Worm (Caenorhabditis elegans) whole organism, midembryonic: ENCODE data around the gene str-115.

Experiments used
- T22C8.4 ChIP-seq: fragments of 200-800 bp; sonication (Bioruptor generic); IDR thresholded peaks from 2 replicates; pipeline ENCODE4 v1.3.6; 2022; ENCODE audit warnings: missing genetic modification characterization, missing compliant biosample characterization
- cog-1 ChIP-seq: sonication (generic microtip); optimal IDR thresholded peaks from 2 replicates; lab custom pipeline; 2016; ENCODE audit warnings: missing genetic modification characterization, missing compliant biosample characterization
- flt-1 ChIP-seq: fragments of 200-800 bp; sonication (Bioruptor generic); IDR thresholded peaks from 2 replicates; pipeline ENCODE4 v1.3.6; 2022; ENCODE audit warnings: missing genetic modification characterization, missing compliant biosample characterization
- klf-2 ChIP-seq: fragments of 200-800 bp; sonication (Bioruptor generic); conservative IDR thresholded peaks from 2 replicates; pipeline ENCODE4 v1.3.6; 2022; ENCODE audit warnings: missing genetic modification reagents, missing genetic modification characterization, missing compliant biosample characterization
- med-1 ChIP-seq: sonication (generic microtip); optimal IDR thresholded peaks from 2 replicates; lab custom pipeline; 2017; ENCODE audit warnings: missing genetic modification characterization, mild to moderate bottlenecking, missing compliant biosample characterization, antibody characterized with exemption, missing genetic modification reagents; ENCODE audit not compliant: insufficient read depth
- ref-1 ChIP-seq: fragments of 200-800 bp; sonication (Bioruptor generic); conservative IDR thresholded peaks from 2 replicates; pipeline ENCODE4 v1.3.6; 2022; ENCODE audit warnings: missing genetic modification reagents, missing genetic modification characterization, missing compliant biosample characterization
- tab-1 ChIP-seq: fragments of 200-800 bp; sonication (Bioruptor generic); IDR thresholded peaks from 2 replicates; pipeline ENCODE4 v1.3.6; 2022; ENCODE audit warnings: missing genetic modification characterization, missing compliant biosample characterization
- ztf-23 ChIP-seq: fragments of 200-800 bp; sonication (Bioruptor generic); IDR thresholded peaks from 2 replicates; pipeline ENCODE4 v1.3.6; 2022; ENCODE audit warnings: missing genetic modification reagents, missing genetic modification characterization, missing compliant biosample characterization
- ztf-29 ChIP-seq: fragments of 200-800 bp; sonication (Bioruptor generic); IDR thresholded peaks from 2 replicates; pipeline ENCODE4 v1.3.6; 2022; ENCODE audit warnings: missing genetic modification reagents, missing genetic modification characterization, missing compliant biosample characterization

The str-115 gene

ce11 chrV:11244539-11244938, 24.4 kb upstream of the str-115 start, which contains the start of gene mxl-1:
mxl-1 (plus strand) TSS chrV:11244839.
- TF ChIP-seq tab-1 = no peak
- TF ChIP-seq cog-1 (tag; lab: Kevin White, UChicago) = no peak
- TF ChIP-seq ztf-29 (GFP tag; lab: Robert Waterston, UW) = no peak
- TF ChIP-seq klf-2 (GFP tag; lab: Robert Waterston, UW) = no peak
- no peak for TF ChIP-seq ref-1 (GFP tag; lab: Robert Waterston, UW)
- TF ChIP-seq flt-1 (GFP tag; lab: Robert Waterston, UW) = no peak
- TF ChIP-seq ztf-23 (GFP tag; lab: Robert Waterston, UW) = no peak
- TF ChIP-seq T22C8.4 (GFP tag; lab: Robert Waterston, UW) = no peak
- TF ChIP-seq med-1 (GFP tag; lab: Kevin White, UChicago) = no peak

ce11 chrV:11245029-11245428, 23.9 kb upstream of the str-115 start:
- no peak for TF ChIP-seq klf-2 (GFP tag; lab: Robert Waterston, UW)
- no peak for TF ChIP-seq tab-1
- no peak for TF ChIP-seq ztf-23 (GFP tag; lab: Robert Waterston, UW)
- TF ChIP-seq ztf-29 (GFP tag; lab: Robert Waterston, UW) = no peak
- no peak for TF ChIP-seq T22C8.4 (GFP tag; lab: Robert Waterston, UW)
- TF ChIP-seq cog-1 (tag; lab: Kevin White, UChicago) = no peak
- TF ChIP-seq ref-1 (GFP tag; lab: Robert Waterston, UW) = no peak
- TF ChIP-seq flt-1 (GFP tag; lab: Robert Waterston, UW) = no peak
- TF ChIP-seq med-1 (GFP tag; lab: Kevin White, UChicago) = no peak

ce11 chrV:11247846-11248245, 21.0 kb upstream of the str-115 start, which contains the start of gene mam-4:
mam-4 (plus strand) TSS chrV:11248146.
- TF ChIP-seq T22C8.4 (GFP tag; lab: Robert Waterston, UW) (no peak), med-1 (GFP tag; lab: Kevin White, UChicago) (no peak), ztf-23 (GFP tag; lab: Robert Waterston, UW) (no peak), klf-2 (GFP tag; lab: Robert Waterston, UW) (no peak), cog-1 (tag; lab: Kevin White, UChicago) (no peak), ref-1 (GFP tag; lab: Robert Waterston, UW) (no peak), ztf-29 (GFP tag; lab: Robert Waterston, UW) (no peak), flt-1 (GFP tag; lab: Robert Waterston, UW) (no peak), tab-1 (no peak)

- no peak for TF ChIP-seq cog-1 (tag; lab: Kevin White, UChicago)
Measured at ce11 chrV:11250735-11251134, 18.2 kb upstream of the str-115 start, which contains the start of gene T19B10.12. T19B10.12 (plus strand) TSS chrV:11251035.

- no peak for TF ChIP-seq med-1 (GFP tag; lab: Kevin White, UChicago)
- TF ChIP-seq T22C8.4 (GFP tag; lab: Robert Waterston, UW) = no peak
- no peak for TF ChIP-seq ztf-23 (GFP tag; lab: Robert Waterston, UW)
- no peak for TF ChIP-seq ref-1 (GFP tag; lab: Robert Waterston, UW)
- no peak for TF ChIP-seq klf-2 (GFP tag; lab: Robert Waterston, UW)
- TF ChIP-seq cog-1 (tag; lab: Kevin White, UChicago) = no peak
- TF ChIP-seq tab-1 = no peak
- no peak for TF ChIP-seq flt-1 (GFP tag; lab: Robert Waterston, UW)
- no peak for TF ChIP-seq ztf-29 (GFP tag; lab: Robert Waterston, UW)
Measured at ce11 chrV:11251798-11252197, 17.1 kb upstream of the str-115 start.

ce11 chrV:11252429-11252828, 16.5 kb upstream of the str-115 start, which contains the start of gene srsx-33:
srsx-33 (minus strand) TSS chrV:11252529.
- TF ChIP-seq flt-1 (GFP tag; lab: Robert Waterston, UW) (no peak), tab-1 (no peak), klf-2 (GFP tag; lab: Robert Waterston, UW) (no peak), med-1 (GFP tag; lab: Kevin White, UChicago) (no peak), ref-1 (GFP tag; lab: Robert Waterston, UW) (no peak), T22C8.4 (GFP tag; lab: Robert Waterston, UW) (no peak), ztf-29 (GFP tag; lab: Robert Waterston, UW) (no peak), cog-1 (tag; lab: Kevin White, UChicago) (no peak), ztf-23 (GFP tag; lab: Robert Waterston, UW) (no peak)

ce11 chrV:11254980-11255379, 13.9 kb upstream of the str-115 start, which contains the start of gene srsx-31:
srsx-31 (minus strand) TSS chrV:11255080.
- TF ChIP-seq ztf-29 (GFP tag; lab: Robert Waterston, UW) (no peak), T22C8.4 (GFP tag; lab: Robert Waterston, UW) (no peak)

ce11 chrV:11258896-11259295, 10.0 kb upstream of the str-115 start, which contains the start of gene lgc-36:
lgc-36 (minus strand) TSS chrV:11258996.
- TF ChIP-seq ref-1 (GFP tag; lab: Robert Waterston, UW) (no peak), ztf-23 (GFP tag; lab: Robert Waterston, UW) (no peak), T22C8.4 (GFP tag; lab: Robert Waterston, UW) (no peak), klf-2 (GFP tag; lab: Robert Waterston, UW) (no peak), flt-1 (GFP tag; lab: Robert Waterston, UW) (no peak), tab-1 (no peak), ztf-29 (GFP tag; lab: Robert Waterston, UW) (no peak), med-1 (GFP tag; lab: Kevin White, UChicago) (no peak), cog-1 (tag; lab: Kevin White, UChicago) (no peak)

ce11 chrV:11260622-11261021, 8.3 kb upstream of the str-115 start, which contains the start of gene F07B10.7:
F07B10.7 (minus strand) TSS chrV:11260722.
- TF ChIP-seq tab-1 = no peak
- no peak for TF ChIP-seq flt-1 (GFP tag; lab: Robert Waterston, UW)
- TF ChIP-seq ref-1 (GFP tag; lab: Robert Waterston, UW) = no peak
- TF ChIP-seq klf-2 (GFP tag; lab: Robert Waterston, UW) = no peak
- TF ChIP-seq med-1 (GFP tag; lab: Kevin White, UChicago) = no peak
- no peak for TF ChIP-seq T22C8.4 (GFP tag; lab: Robert Waterston, UW)
- no peak for TF ChIP-seq cog-1 (tag; lab: Kevin White, UChicago)
- no peak for TF ChIP-seq ztf-23 (GFP tag; lab: Robert Waterston, UW)
- TF ChIP-seq ztf-29 (GFP tag; lab: Robert Waterston, UW) = no peak
